Fruit fly (Drosophila melanogaster): ENCODE data around the gene Prosalpha6T.

Prosalpha6T gene

DNA sequence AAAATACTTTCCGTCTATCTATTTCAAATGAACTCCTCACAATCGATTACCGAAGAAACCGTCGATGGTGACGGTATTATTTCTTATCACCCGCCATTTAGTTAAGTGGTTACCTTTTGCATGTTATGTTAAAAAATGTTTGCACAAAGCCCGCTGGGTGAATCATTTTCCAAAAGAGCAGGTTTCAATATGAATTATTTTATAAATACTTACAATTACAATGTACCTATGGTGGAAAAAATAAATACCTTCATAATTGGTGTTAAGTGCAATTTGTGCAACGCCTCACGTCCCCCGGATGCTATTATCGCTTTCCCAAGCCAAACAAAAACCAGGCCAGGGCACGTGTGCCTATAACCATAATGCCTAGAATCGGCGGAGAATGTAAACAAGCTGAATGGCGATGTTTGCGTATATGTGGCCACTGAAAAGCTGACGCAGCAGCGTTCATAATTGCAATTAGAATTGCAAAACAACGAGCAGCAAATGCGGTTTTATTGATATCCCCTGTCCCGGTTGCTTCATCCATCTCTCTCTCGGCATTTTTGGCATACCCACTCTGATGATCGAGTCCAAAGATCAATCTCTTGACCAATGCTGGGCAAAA lies 24.9 kb upstream of the Prosalpha6T start:
- TF ChIP-seq tj (GFP tag; optimal IDR thresholded peaks at IDR 0.05) (peak; percentile 91), pad (GFP tag; optimal IDR thresholded peaks at IDR 0.05) (no peak), cic (GFP tag; optimal IDR thresholded peaks at IDR 0.05) (peak; percentile 64), ovo (GFP tag; optimal IDR thresholded peaks at IDR 0.05) (peak; percentile 39), CG7045 (GFP tag; optimal IDR thresholded peaks at IDR 0.05) (peak; percentile 45), CG5204 (GFP tag; optimal IDR thresholded peaks at IDR 0.05) (no peak), cnc (optimal IDR thresholded peaks at IDR 0.05) (no peak), toe (GFP tag; optimal IDR thresholded peaks at IDR 0.05) (no peak), CG14711 (tag; optimal IDR thresholded peaks at IDR 0.05) (no peak), Mnt (GFP tag; optimal IDR thresholded peaks at IDR 0.05) (peak; percentile 79), CG7101 (tag; optimal IDR thresholded peaks at IDR 0.05) (peak; percentile 23), kay (GFP tag; ENCODE audit: borderline replicate concordance) (peak; percentile 98), CG12768 (GFP tag; optimal IDR thresholded peaks at IDR 0.05) (peak; percentile 9), Hr96 (GFP tag; optimal IDR thresholded peaks at IDR 0.05) (no peak)

- TF ChIP-seq kay (GFP tag; ENCODE audit: borderline replicate concordance): peak; percentile 54
Observed at dm6 chr2L:13211764-13212265, 20.0 kb upstream of the Prosalpha6T start, which contains the start of gene CG15482. Gene CG15482 (minus strand): TSS chr2L:13211814.

- TF ChIP-seq CG14711 (tag; optimal IDR thresholded peaks at IDR 0.05): no peak
- TF ChIP-seq pad (GFP tag; optimal IDR thresholded peaks at IDR 0.05): no peak
- TF ChIP-seq Hr96 (GFP tag; optimal IDR thresholded peaks at IDR 0.05): no peak
- no peak for TF ChIP-seq CG33017 (tag; optimal IDR thresholded peaks at IDR 0.05)
- no peak for TF ChIP-seq toe (GFP tag; optimal IDR thresholded peaks at IDR 0.05)
- no peak for TF ChIP-seq Mnt (GFP tag; optimal IDR thresholded peaks at IDR 0.05)
Observed at dm6 chr2L:13215010-13215409, 16.8 kb upstream of the Prosalpha6T start, which contains the start of gene kek4. Gene kek4 (minus strand): TSS chr2L:13215350.

- peak; percentile 30 for TF ChIP-seq Crg-1 (GFP tag; optimal IDR thresholded peaks at IDR 0.05)
- TF ChIP-seq CG7101 (tag; optimal IDR thresholded peaks at IDR 0.05): peak; percentile 49
- TF ChIP-seq pad (GFP tag; optimal IDR thresholded peaks at IDR 0.05): peak; percentile 44
- TF ChIP-seq cic (GFP tag; optimal IDR thresholded peaks at IDR 0.05): peak; percentile 44
- TF ChIP-seq tj (GFP tag; optimal IDR thresholded peaks at IDR 0.05): peak; percentile 71
- TF ChIP-seq kay (GFP tag; ENCODE audit: borderline replicate concordance): peak; percentile 98
- TF ChIP-seq Mnt (GFP tag; optimal IDR thresholded peaks at IDR 0.05): peak; percentile 40
- TF ChIP-seq CG12768 (GFP tag; optimal IDR thresholded peaks at IDR 0.05): peak; percentile 55
- TF ChIP-seq CG1620 (GFP tag; optimal IDR thresholded peaks at IDR 0.05): peak; percentile 61
- TF ChIP-seq bab1 (GFP tag; optimal IDR thresholded peaks at IDR 0.05): peak; percentile 41
Observed at dm6 chr2L:13215640-13216129, 16.2 kb upstream of the Prosalpha6T start.

- TF ChIP-seq CG14711 (tag; optimal IDR thresholded peaks at IDR 0.05) (peak; percentile 56), cnc (optimal IDR thresholded peaks at IDR 0.05) (no peak), ovo (GFP tag; optimal IDR thresholded peaks at IDR 0.05) (no peak), CG7101 (tag; optimal IDR thresholded peaks at IDR 0.05) (peak; percentile 30), Mnt (GFP tag; optimal IDR thresholded peaks at IDR 0.05) (peak; percentile 54), CG7045 (GFP tag; optimal IDR thresholded peaks at IDR 0.05) (no peak), CG1620 (GFP tag; optimal IDR thresholded peaks at IDR 0.05) (peak; percentile 13), CG11617 (GFP tag; optimal IDR thresholded peaks at IDR 0.05) (peak; percentile 1), kay (GFP tag; ENCODE audit: borderline replicate concordance) (no peak), CG5204 (GFP tag; optimal IDR thresholded peaks at IDR 0.05) (no peak), Hr96 (GFP tag; optimal IDR thresholded peaks at IDR 0.05) (no peak), Clk (GFP tag; optimal IDR thresholded peaks at IDR 0.05) (no peak), CG33017 (tag; optimal IDR thresholded peaks at IDR 0.05) (peak; percentile 28), bab1 (GFP tag; optimal IDR thresholded peaks at IDR 0.05) (peak; percentile 48), CG12768 (GFP tag; optimal IDR thresholded peaks at IDR 0.05) (peak; percentile 18), pad (GFP tag; optimal IDR thresholded peaks at IDR 0.05) (peak; percentile 24)
Observed at dm6 chr2L:13219281-13220092, 12.4 kb upstream of the Prosalpha6T start, which contains the start of the genes CG9426 and mRF1. Gene CG9426 (minus strand): TSS chr2L:13219923. Gene mRF1 (plus strand): TSS chr2L:13219979.

DNA sequence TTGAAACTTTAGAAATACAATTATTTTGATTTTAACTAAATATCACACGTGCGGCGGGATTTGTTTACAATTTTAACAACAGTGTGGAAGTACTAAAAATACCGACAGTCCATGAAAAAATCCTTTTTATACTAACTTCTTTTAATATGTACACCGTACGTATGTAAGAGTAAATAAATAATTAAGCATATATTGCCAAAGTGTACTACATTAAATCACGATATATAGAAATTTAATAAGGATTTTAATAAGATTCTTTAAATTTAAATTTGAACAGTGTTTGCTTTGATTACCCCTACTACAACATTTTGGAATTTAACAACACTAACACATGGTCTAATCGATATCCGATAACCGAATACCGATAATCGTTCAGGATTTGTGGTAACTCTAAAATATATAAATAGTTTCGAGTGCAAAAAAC lies 9.6 kb upstream of the Prosalpha6T start, which contains the start of the genes Ski6 and CG16812:
Gene Ski6, minus strand, starts transcription at position 205 of the 424 bp plus-strand sequence.
Gene CG16812, plus strand, starts transcription at position 363 of the 424 bp plus-strand sequence.
- TF ChIP-seq CG7045 (GFP tag; optimal IDR thresholded peaks at IDR 0.05) (peak; percentile 59), CG14711 (tag; optimal IDR thresholded peaks at IDR 0.05) (peak; percentile 95), kay (GFP tag; ENCODE audit: borderline replicate concordance) (peak; percentile 93), toe (GFP tag; optimal IDR thresholded peaks at IDR 0.05) (no peak), CG33017 (tag; optimal IDR thresholded peaks at IDR 0.05) (peak; percentile 81), CG7101 (tag; optimal IDR thresholded peaks at IDR 0.05) (peak; percentile 85), CG1620 (GFP tag; optimal IDR thresholded peaks at IDR 0.05) (peak; percentile 77), CG11617 (GFP tag; optimal IDR thresholded peaks at IDR 0.05) (peak; percentile 52), tj (GFP tag; optimal IDR thresholded peaks at IDR 0.05) (peak; percentile 29), ovo (GFP tag; optimal IDR thresholded peaks at IDR 0.05) (peak; percentile 30), Clk (GFP tag; optimal IDR thresholded peaks at IDR 0.05) (peak; percentile 19), pad (GFP tag; optimal IDR thresholded peaks at IDR 0.05) (peak; percentile 63), Hr96 (GFP tag; optimal IDR thresholded peaks at IDR 0.05) (peak; percentile 44), CG12768 (GFP tag; optimal IDR thresholded peaks at IDR 0.05) (peak; percentile 40), bab1 (GFP tag; optimal IDR thresholded peaks at IDR 0.05) (peak; percentile 74), Crg-1 (GFP tag; optimal IDR thresholded peaks at IDR 0.05) (peak; percentile 59), cnc (optimal IDR thresholded peaks at IDR 0.05) (no peak), cic (GFP tag; optimal IDR thresholded peaks at IDR 0.05) (no peak), Mnt (GFP tag; optimal IDR thresholded peaks at IDR 0.05) (peak; percentile 90), CG5204 (GFP tag; optimal IDR thresholded peaks at IDR 0.05) (no peak)

Data from whole organism, adult.